Worm (Caenorhabditis elegans): Measurements from ENCODE around the gene ram-5.

ram-5 gene

ce11 chrX:14556403-14556802 is 6.5 kb downstream of the ram-5 start (continued):
- TF ChIP-seq tlp-1 (tag; optimal IDR thresholded peaks at IDR 0.05), result no peak
- TF ChIP-seq ztf-4 (tag; optimal IDR thresholded peaks at IDR 0.05), result no peak
- no peak for TF ChIP-seq F16B12.6 (tag; optimal IDR thresholded peaks at IDR 0.05)
- peak in 1 of 2 experiments; percentile 13 for TF ChIP-seq lin-35 (GFP tag; optimal IDR thresholded peaks at IDR 0.05)
- no peak for TF ChIP-seq jun-1 (tag; optimal IDR thresholded peaks at IDR 0.05)
- TF ChIP-seq alr-1 (tag; optimal IDR thresholded peaks at IDR 0.05; ENCODE audit: borderline replicate concordance), result no peak
- no peak for TF ChIP-seq hlh-17 (GFP tag; optimal IDR thresholded peaks at IDR 0.05; ENCODE audit: borderline replicate concordance)
- no peak for TF ChIP-seq egl-13 (tag; optimal IDR thresholded peaks at IDR 0.05)
- TF ChIP-seq ztf-11 (tag; optimal IDR thresholded peaks at IDR 0.05), result no peak
- TF ChIP-seq nhr-12 (tag; optimal IDR thresholded peaks at IDR 0.05), result no peak
- TF ChIP-seq nhr-85 (tag), result peak; percentile 51
- no peak for TF ChIP-seq pax-3 (tag; optimal IDR thresholded peaks at IDR 0.05)

ce11 chrX:14557352-14557935 is 7.5 kb downstream of the ram-5 start:
- TF ChIP-seq fkh-4 (tag; optimal IDR thresholded peaks at IDR 0.05; ENCODE audit: borderline replicate concordance) (no peak), ztf-4 (tag; optimal IDR thresholded peaks at IDR 0.05) (peak; percentile 32), blmp-1 (tag; optimal IDR thresholded peaks at IDR 0.05) (no peak), swsn-7 (tag; optimal IDR thresholded peaks at IDR 0.05) (peak; percentile 64), alr-1 (tag; optimal IDR thresholded peaks at IDR 0.05; ENCODE audit: borderline replicate concordance) (no peak), dsc-1 (tag; optimal IDR thresholded peaks at IDR 0.05) (peak; percentile 17), lin-14 (GFP tag; optimal IDR thresholded peaks at IDR 0.05) (peak; percentile 96), elt-2 (tag; optimal IDR thresholded peaks at IDR 0.05) (peak; percentile 49), nhr-71 (tag; optimal IDR thresholded peaks at IDR 0.05) (peak; percentile 96), nhr-12 (tag; optimal IDR thresholded peaks at IDR 0.05) (no peak), nhr-19 (GFP tag; conservative IDR thresholded peaks at IDR 0.05) (peak; percentile 80), hpl-2 (GFP tag; optimal IDR thresholded peaks at IDR 0.05) (no peak), ceh-8 (GFP tag; optimal IDR thresholded peaks at IDR 0.05) (no peak), irx-1 (tag; optimal IDR thresholded peaks at IDR 0.05) (peak; percentile 55), tlp-1 (tag; optimal IDR thresholded peaks at IDR 0.05) (no peak), elt-3 (tag; optimal IDR thresholded peaks at IDR 0.05) (peak in 1 of 6 experiments; percentile 13), unc-62 (GFP tag; optimal IDR thresholded peaks at IDR 0.05) (no peak), lin-35 (GFP tag; optimal IDR thresholded peaks at IDR 0.05) (peak; percentile 8 to 19), unc-98 (GFP tag; IDR thresholded peaks at IDR 0.05) (0 out of 2 replicates have a peak, but pooled peaks have one; percentile 22), jun-1 (tag; optimal IDR thresholded peaks at IDR 0.05) (no peak), ceh-82 (tag; optimal IDR thresholded peaks at IDR 0.05) (peak; percentile 45 to 59 (median 59)), dpl-1 (GFP tag; optimal IDR thresholded peaks at IDR 0.05) (peak in 1 of 3 experiments; percentile 2), unc-30 (tag; optimal IDR thresholded peaks at IDR 0.05) (no peak), mab-9 (GFP tag; IDR thresholded peaks at IDR 0.05) (0 out of 2 replicates have a peak, but pooled peaks have one; percentile 19), ama-1 (optimal IDR thresholded peaks at IDR 0.05) (no peak), tbx-2 (tag; optimal IDR thresholded peaks at IDR 0.05) (peak; percentile 76), sox-4 (tag; optimal IDR thresholded peaks at IDR 0.05) (no peak), egl-27 (tag; optimal IDR thresholded peaks at IDR 0.05) (peak in 1 of 2 experiments; percentile 61), efl-1 (optimal IDR thresholded peaks at IDR 0.05) (peak in 1 of 2 experiments; percentile 33), efl-1 (GFP tag; optimal IDR thresholded peaks at IDR 0.05 in 1 of 2) (peak in 1 of 2 experiments; percentile 92), skn-1 (tag; optimal IDR thresholded peaks at IDR 0.05) (peak; percentile 78), nhr-76 (tag; optimal IDR thresholded peaks at IDR 0.05) (no peak), hlh-17 (GFP tag; optimal IDR thresholded peaks at IDR 0.05; ENCODE audit: borderline replicate concordance) (no peak), fkh-10 (GFP tag; optimal IDR thresholded peaks at IDR 0.05) (peak; percentile 80), snu-23 (GFP tag; optimal IDR thresholded peaks at IDR 0.05) (peak; percentile 70), snpc-4 (tag; optimal IDR thresholded peaks at IDR 0.05) (peak; percentile 7), fkh-8 (tag; optimal IDR thresholded peaks at IDR 0.05) (peak; percentile 54), lsy-2 (tag; optimal IDR thresholded peaks at IDR 0.05) (peak; percentile 41 to 56), efl-3 (GFP tag; optimal IDR thresholded peaks at IDR 0.05) (no peak), sptf-1 (tag; optimal IDR thresholded peaks at IDR 0.05) (no peak), rnt-1 (tag; optimal IDR thresholded peaks at IDR 0.05) (peak; percentile 88), isw-1 (GFP tag; IDR thresholded peaks at IDR 0.05) (peak; percentile 40), F16B12.6 (tag; optimal IDR thresholded peaks at IDR 0.05) (no peak), unc-130 (tag; optimal IDR thresholded peaks at IDR 0.05) (no peak), nhr-47 (tag; optimal IDR thresholded peaks at IDR 0.05) (peak; percentile 72)

Data from whole organism, L1 larva.